Worm (Caenorhabditis elegans): ENCODE measurements around the gene Y54G2A.44.

DNA sequence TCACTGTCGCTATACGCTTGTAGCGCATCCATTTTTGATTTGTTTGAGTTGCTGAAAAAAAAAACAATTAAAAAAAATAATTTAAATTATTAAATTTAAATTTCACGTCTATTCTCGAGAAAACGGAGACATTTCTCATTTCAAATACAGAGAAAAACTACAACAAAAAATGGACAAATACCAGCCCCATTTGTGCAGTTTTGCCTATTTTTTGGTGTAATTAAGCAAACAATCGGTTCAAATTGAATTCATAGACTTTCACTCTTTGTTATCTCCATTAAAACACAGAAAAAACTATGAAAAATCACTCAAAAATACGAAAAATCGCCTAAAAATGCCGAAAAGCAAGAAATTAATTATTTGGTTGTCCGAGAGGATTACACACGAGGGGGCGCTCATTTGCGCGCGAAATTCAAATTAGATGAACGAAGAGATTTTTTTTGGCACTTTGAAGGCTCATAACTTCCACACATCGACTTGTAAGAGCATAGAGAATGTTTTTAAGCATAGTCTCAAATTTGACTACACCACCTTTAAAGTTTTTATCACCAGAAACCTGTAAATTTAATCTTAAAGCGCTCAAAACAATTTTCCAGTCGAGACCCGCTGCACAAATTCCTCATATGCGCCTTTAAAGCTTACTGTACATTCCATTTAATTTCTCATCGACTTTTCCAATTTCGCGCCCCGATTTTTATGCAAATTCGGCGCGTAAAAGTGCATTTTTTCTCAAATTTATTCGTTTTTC lies 18.7 kb upstream of the Y54G2A.44 start, which contains the start of gene Y54G2A.12:
- TF ChIP-seq nhr-76 (tag; optimal IDR thresholded peaks at IDR 0.05) = no peak
- no peak for TF ChIP-seq ceh-83 (GFP tag; optimal IDR thresholded peaks at IDR 0.05)

All from whole organism, mixed stage, embryonic.